Fruit fly (Drosophila melanogaster) S2 (cell line): ENCODE measurements around the gene sd.

Experiments
- CG8478 ChIP-seq: fragments of >200 bp; optimal IDR thresholded peaks from 2 replicates; lab custom pipeline; 2018
- CTCF ChIP-seq, 2 experiments: fragments of >200 bp; optimal IDR thresholded peaks; 2 replicates each; lab custom pipeline; 2018

dm6 chrX:15758692-15759240 is 45.4 kb upstream of the sd start:
- TF ChIP-seq CTCF (optimal IDR thresholded peaks at IDR 0.05; lab: Kevin White, UChicago) (no peak), CG8478 (lab: Kevin White, UChicago) (no peak)
